Worm (Caenorhabditis elegans) whole organism, L3 larva: Measurements from ENCODE around the gene F14D7.2.
"Not testable (repeated sequence)": the region's sequence is repeated elsewhere in the genome, so short reads cannot be mapped to it uniquely, and the experiment has no call there.

Source experiments
- R02D3.7 ChIP-seq: fragments of 150-350 bp; optimal IDR thresholded peaks from 2 replicates; lab custom pipeline; 2014; ENCODE audit warnings: missing biosample characterization, missing genetic modification characterization
- ZK546.5 ChIP-seq: sonication (generic microtip); optimal IDR thresholded peaks from 2 replicates; lab custom pipeline; 2017; ENCODE audit warnings: missing biosample characterization, missing genetic modification characterization
- aly-2 ChIP-seq: fragments of 150-350 bp; optimal IDR thresholded peaks from 2 replicates; lab custom pipeline; 2014; ENCODE audit warnings: missing biosample characterization, missing genetic modification characterization
- ama-1 ChIP-seq: fragments of 150-350 bp; optimal IDR thresholded peaks from 2 replicates; lab custom pipeline; 2018
- ceh-28 ChIP-seq: fragments of 150-350 bp; optimal IDR thresholded peaks from 2 replicates; lab custom pipeline; 2014; ENCODE audit warnings: missing biosample characterization, missing genetic modification reagents, missing genetic modification characterization
- ceh-82 ChIP-seq: fragments of 150-350 bp; optimal IDR thresholded peaks from 2 replicates; lab custom pipeline; 2014; ENCODE audit warnings: missing biosample characterization, missing genetic modification characterization
- ceh-9 ChIP-seq: sonication (generic microtip); optimal IDR thresholded peaks from 2 replicates; lab custom pipeline; 2018; ENCODE audit warnings: missing biosample characterization, missing genetic modification characterization
- daf-12 ChIP-seq: fragments of 150-350 bp; optimal IDR thresholded peaks from 2 replicates; lab custom pipeline; 2014; ENCODE audit warnings: missing biosample characterization, missing genetic modification reagents, missing genetic modification characterization
- egl-27 ChIP-seq: sonication (generic microtip); optimal IDR thresholded peaks from 4 replicates; lab custom pipeline; 2017; ENCODE audit warnings: missing biosample characterization, missing genetic modification reagents, missing genetic modification characterization
- egl-5 ChIP-seq: fragments of 150-350 bp; optimal IDR thresholded peaks from 2 replicates; lab custom pipeline; 2017; ENCODE audit warnings: missing biosample characterization, missing genetic modification reagents, missing genetic modification characterization, inconsistent platforms
- elt-1 ChIP-seq: fragments of 150-350 bp; optimal IDR thresholded peaks from 2 replicates; lab custom pipeline; 2014; ENCODE audit warnings: missing biosample characterization, missing genetic modification characterization
- elt-2 ChIP-seq: sonication (generic microtip); optimal IDR thresholded peaks from 2 replicates; lab custom pipeline; 2016; ENCODE audit warnings: missing genetic modification reagents, mild to moderate bottlenecking, missing genetic modification characterization, missing compliant biosample characterization
- elt-3 ChIP-seq, 3 experiments: fragments of 150-350 bp in 1 of 3; sonication (generic microtip) in 2 of 3; optimal IDR thresholded peaks; 2 replicates in 2 of 3; 4 replicates in 1 of 3; lab custom pipeline; 2014 to 2017; ENCODE audit warnings: missing biosample characterization in 3 of 3, missing genetic modification characterization in 3 of 3
- eor-1 ChIP-seq, 2 experiments: fragments of 150-350 bp; optimal IDR thresholded peaks; 2 replicates each; lab custom pipeline; 2014 to 2018; ENCODE audit warnings: missing biosample characterization in 2 of 2, missing genetic modification characterization in 2 of 2
- fos-1 ChIP-seq: fragments of 150-350 bp; optimal IDR thresholded peaks from 2 replicates; lab custom pipeline; 2014; ENCODE audit warnings: missing biosample characterization, missing genetic modification characterization
- jun-1 ChIP-seq: fragments of 150-350 bp; optimal IDR thresholded peaks from 2 replicates; lab custom pipeline; 2014; ENCODE audit warnings: missing biosample characterization, missing genetic modification reagents, missing genetic modification characterization
- lin-15B ChIP-seq: fragments of 150-350 bp; optimal IDR thresholded peaks from 2 replicates; lab custom pipeline; 2014; ENCODE audit warnings: missing biosample characterization, missing genetic modification characterization
- lin-39 ChIP-seq: fragments of 150-350 bp; optimal IDR thresholded peaks from 2 replicates; lab custom pipeline; 2018; ENCODE audit warnings: missing biosample characterization, missing genetic modification reagents, missing genetic modification characterization
- mdl-1 ChIP-seq: fragments of 150-350 bp; optimal IDR thresholded peaks from 2 replicates; lab custom pipeline; 2014; ENCODE audit warnings: missing biosample characterization, missing genetic modification characterization
- nhr-11 ChIP-seq: fragments of 150-350 bp; optimal IDR thresholded peaks from 2 replicates; lab custom pipeline; 2014; ENCODE audit warnings: missing biosample characterization, missing genetic modification characterization
- nhr-12 ChIP-seq: fragments of 150-350 bp; optimal IDR thresholded peaks from 2 replicates; lab custom pipeline; 2014; ENCODE audit warnings: missing biosample characterization, missing genetic modification characterization
- nhr-23 ChIP-seq: fragments of 150-350 bp; optimal IDR thresholded peaks from 2 replicates; lab custom pipeline; 2014; ENCODE audit warnings: missing biosample characterization, missing genetic modification reagents, missing genetic modification characterization
- nhr-237 ChIP-seq: fragments of 150-350 bp; optimal IDR thresholded peaks from 2 replicates; lab custom pipeline; 2014; ENCODE audit warnings: missing biosample characterization, missing genetic modification characterization
- nhr-25 ChIP-seq: sonication (generic microtip); optimal IDR thresholded peaks from 2 replicates; lab custom pipeline; 2017; ENCODE audit warnings: missing biosample characterization, missing genetic modification characterization
- nhr-28 ChIP-seq: fragments of 150-350 bp; optimal IDR thresholded peaks from 2 replicates; lab custom pipeline; 2014; ENCODE audit warnings: missing biosample characterization, missing genetic modification characterization
- nhr-67 ChIP-seq: fragments of 150-350 bp; optimal IDR thresholded peaks from 2 replicates; lab custom pipeline; 2014; ENCODE audit warnings: missing biosample characterization, missing genetic modification characterization
- pqm-1 ChIP-seq: fragments of 150-350 bp; optimal IDR thresholded peaks from 2 replicates; lab custom pipeline; 2017; ENCODE audit warnings: missing biosample characterization, missing genetic modification characterization, inconsistent platforms
- sea-2 ChIP-seq: fragments of 150-350 bp; sonication (generic microtip); optimal IDR thresholded peaks from 4 replicates; lab custom pipeline; 2014; ENCODE audit warnings: missing biosample characterization, missing genetic modification reagents, missing genetic modification characterization
- skn-1 ChIP-seq: fragments of 150-350 bp; optimal IDR thresholded peaks from 2 replicates; lab custom pipeline; 2014; ENCODE audit warnings: missing biosample characterization, missing genetic modification characterization
- tbx-2 ChIP-seq: sonication (generic microtip); optimal IDR thresholded peaks from 2 replicates; lab custom pipeline; 2016; ENCODE audit warnings: mild to moderate bottlenecking, missing genetic modification characterization, missing compliant biosample characterization
- ztf-4 ChIP-seq: fragments of 150-350 bp; optimal IDR thresholded peaks from 2 replicates; lab custom pipeline; 2014; ENCODE audit warnings: missing biosample characterization, missing genetic modification characterization

The F14D7.2 gene

ce11 chrV:14309632-14310031 is 16.1 kb upstream of the F14D7.2 start, which contains the start of gene F14D7.14:
Gene F14D7.14, plus strand, starts transcription at chrV:14309932.
- TF ChIP-seq aly-2, nhr-11, nhr-237 (tag; lab: Kevin White, UChicago): not testable (repeated sequence)

- TF ChIP-seq lin-15B (tag; lab: Kevin White, UChicago); ceh-28 (tag; lab: Kevin White, UChicago); sea-2: not testable (repeated sequence)
These were observed 14.6 kb upstream of the F14D7.2 start, which contains the start of gene spig-5 for ce11 chrV:14308164-14308563. Gene spig-5, plus strand, starts transcription at chrV:14308464.

ce11 chrV:14306771-14307170 is 13.3 kb upstream of the F14D7.2 start, which contains the start of gene spig-4:
Gene spig-4, minus strand, starts transcription at chrV:14306871.
- TF ChIP-seq ZK546.5; nhr-23 (tag; lab: Kevin White, UChicago); elt-2 (tag; lab: Kevin White, UChicago): not testable (repeated sequence)

ce11 chrV:14301076-14301475 is 7.6 kb upstream of the F14D7.2 start, which contains the start of gene F14D7.6:
Gene F14D7.6, plus strand, starts transcription at chrV:14301413.
- peak; percentile 33 for TF ChIP-seq pqm-1 (tag; lab: Kevin White, UChicago)
- no peak for TF ChIP-seq ceh-9 (tag; lab: Kevin White, UChicago)
- peak; percentile 59 for TF ChIP-seq elt-2 (tag; lab: Kevin White, UChicago)
- TF ChIP-seq nhr-25 (tag; lab: Kevin White, UChicago): no peak
- TF ChIP-seq aly-2 (tag; lab: Kevin White, UChicago): no peak
- TF ChIP-seq jun-1: no peak
- no peak for TF ChIP-seq egl-5 (tag; lab: Kevin White, UChicago)

ce11 chrV:14299569-14300064 is 6.1 kb upstream of the F14D7.2 start, which contains the start of the genes spig-3 and F14D7.12:
Gene spig-3, minus strand, starts transcription at chrV:14299669.
Gene F14D7.12, plus strand, starts transcription at chrV:14300014.
- TF ChIP-seq fos-1 (tag; lab: Kevin White, UChicago) (no peak), elt-1 (tag; lab: Kevin White, UChicago) (no peak), pqm-1 (tag; lab: Kevin White, UChicago) (no peak), ztf-4 (tag; lab: Kevin White, UChicago) (no peak), ama-1 (no peak), lin-39 (no peak), mdl-1 (tag; lab: Kevin White, UChicago) (no peak), nhr-23 (tag; lab: Kevin White, UChicago) (no peak), ceh-82 (tag; lab: Kevin White, UChicago) (no peak), egl-27 (no peak), tbx-2 (tag; lab: Kevin White, UChicago) (no peak), nhr-28 (no peak), nhr-67 (no peak), R02D3.7 (no peak), ZK546.5 (no peak)

- no peak for TF ChIP-seq skn-1
- no peak for TF ChIP-seq nhr-11 (tag; lab: Kevin White, UChicago)
- no peak for TF ChIP-seq elt-2 (tag; lab: Kevin White, UChicago)
- no peak for TF ChIP-seq elt-3 (tag; optimal IDR thresholded peaks at IDR 0.05; lab: Kevin White, UChicago)
- TF ChIP-seq sea-2: no peak
- no peak for TF ChIP-seq jun-1
- TF ChIP-seq nhr-12 (tag; lab: Kevin White, UChicago): no peak
- no peak for TF ChIP-seq ztf-4 (tag; lab: Kevin White, UChicago)
- no peak for TF ChIP-seq daf-12 (tag; lab: Kevin White, UChicago)
- TF ChIP-seq eor-1 (tag; optimal IDR thresholded peaks at IDR 0.05; lab: Kevin White, UChicago): no peak
- TF ChIP-seq ZK546.5: no peak
- no peak for TF ChIP-seq ceh-82 (tag; lab: Kevin White, UChicago)
- TF ChIP-seq nhr-237 (tag; lab: Kevin White, UChicago): no peak
These were observed 3.0 kb upstream of the F14D7.2 start, which contains the start of gene F14D7.3 for ce11 chrV:14296499-14296898. Gene F14D7.3, plus strand, starts transcription at chrV:14296799.
